Fruit fly (Drosophila melanogaster) whole organism, embryonic: Measurements from ENCODE around the gene Rcd2.
A peak's percentile ranks its signal among the peaks of the same experiment; 100 is the strongest.

ENCODE experiments used
- Bgb ChIP-seq: fragments of 200-800 bp; sonication (Bioruptor generic); IDR thresholded peaks from 2 replicates; pipeline ENCODE4 v1.3.6; 2022; ENCODE audit warnings: missing biosample characterization, missing genetic modification characterization; ENCODE audit not compliant: partially characterized antibody
- CG10267 ChIP-seq: fragments of 200-800 bp; sonication (Bioruptor generic); optimal IDR thresholded peaks from 2 replicates; lab custom pipeline; 2018; ENCODE audit warnings: missing biosample characterization, mild to moderate bottlenecking, missing genetic modification characterization, moderate library complexity
- CG10366 ChIP-seq: fragments of 200-800 bp; sonication (Bioruptor generic); IDR thresholded peaks from 2 replicates; pipeline ENCODE4 v1.3.6; 2022; ENCODE audit warnings: missing biosample characterization, missing genetic modification characterization
- CG10959 ChIP-seq: fragments of 200-800 bp; sonication (Bioruptor generic); IDR thresholded peaks from 2 replicates; pipeline ENCODE4 v1.3.6; 2022; ENCODE audit warnings: missing biosample characterization, missing genetic modification characterization
- CG11085 ChIP-seq: fragments of 200-800 bp; sonication (Bioruptor generic); IDR thresholded peaks from 2 replicates; pipeline ENCODE4 v1.3.6; 2022; ENCODE audit warnings: missing biosample characterization, missing genetic modification characterization
- CG11398 ChIP-seq: fragments of 200-800 bp; sonication (Bioruptor generic); optimal IDR thresholded peaks from 2 replicates; lab custom pipeline; 2016; ENCODE audit warnings: missing biosample characterization, missing genetic modification characterization
- CG11456 ChIP-seq: fragments of 200-800 bp; sonication (Bioruptor generic); IDR thresholded peaks from 3 replicates; pipeline ENCODE4 v1.3.6; 2022; ENCODE audit warnings: missing biosample characterization, missing genetic modification characterization
- CG11504 ChIP-seq: fragments of 200-800 bp; sonication (Bioruptor generic); optimal IDR thresholded peaks from 3 replicates; lab custom pipeline; 2019; ENCODE audit warnings: missing biosample characterization, mild to moderate bottlenecking, missing genetic modification characterization, moderate library complexity
- CG12071 ChIP-seq: fragments of 200-800 bp; sonication (Bioruptor generic); optimal IDR thresholded peaks from 3 replicates; lab custom pipeline; 2018; ENCODE audit warnings: missing biosample characterization, mild to moderate bottlenecking, missing genetic modification characterization
- CG13123 ChIP-seq: fragments of 200-800 bp; sonication (Bioruptor generic); optimal IDR thresholded peaks from 2 replicates; lab custom pipeline; 2016; ENCODE audit warnings: missing biosample characterization, missing genetic modification characterization
- CG13296 ChIP-seq: fragments of 200-800 bp; sonication (Bioruptor generic); optimal IDR thresholded peaks from 3 replicates; lab custom pipeline; 2018; ENCODE audit warnings: missing biosample characterization, mild to moderate bottlenecking, missing genetic modification characterization
- CG13775 ChIP-seq: fragments of 200-800 bp; sonication (Bioruptor generic); optimal IDR thresholded peaks from 3 replicates; lab custom pipeline; 2017; ENCODE audit warnings: missing biosample characterization, mild to moderate bottlenecking, missing genetic modification characterization
- CG14050 ChIP-seq: fragments of 200-800 bp; sonication (Bioruptor generic); IDR thresholded peaks from 3 replicates; pipeline ENCODE4 v1.3.6; 2022; ENCODE audit warnings: missing biosample characterization, missing genetic modification characterization
- CG15073 ChIP-seq: fragments of 200-800 bp; sonication (Bioruptor generic); optimal IDR thresholded peaks from 2 replicates; lab custom pipeline; 2016; ENCODE audit warnings: missing biosample characterization, missing genetic modification characterization
- CG15601 ChIP-seq: fragments of 200-800 bp; sonication (Bioruptor generic); optimal IDR thresholded peaks from 3 replicates; lab custom pipeline; 2019; ENCODE audit warnings: missing biosample characterization, mild to moderate bottlenecking, missing genetic modification characterization, moderate library complexity
- CG17328 ChIP-seq: fragments of 200-800 bp; sonication (Bioruptor generic); IDR thresholded peaks from 2 replicates; pipeline ENCODE4 v1.3.6; 2022; ENCODE audit warnings: missing biosample characterization, missing genetic modification characterization
- CG17612 ChIP-seq: fragments of 200-800 bp; sonication (Bioruptor generic); IDR thresholded peaks from 2 replicates; pipeline ENCODE4 v1.3.6; 2022; ENCODE audit warnings: missing biosample characterization, missing genetic modification characterization
- CG3163 ChIP-seq: fragments of 200-800 bp; sonication (Bioruptor generic); optimal IDR thresholded peaks from 3 replicates; lab custom pipeline; 2016; ENCODE audit warnings: missing biosample characterization, missing genetic modification characterization
- CG33213 ChIP-seq: fragments of 200-800 bp; sonication (Bioruptor generic); optimal IDR thresholded peaks from 3 replicates; lab custom pipeline; 2016; ENCODE audit warnings: missing biosample characterization, missing genetic modification characterization
- CG34422 ChIP-seq: fragments of 200-800 bp; sonication (Bioruptor generic); IDR thresholded peaks from 3 replicates; pipeline ENCODE4 v1.3.6; 2022; ENCODE audit warnings: missing biosample characterization, missing genetic modification characterization
- CG3847 ChIP-seq: fragments of 200-800 bp; sonication (Bioruptor generic); IDR thresholded peaks from 2 replicates; pipeline ENCODE4 v1.3.6; 2022; ENCODE audit warnings: missing biosample characterization, missing genetic modification characterization
- CG7786 ChIP-seq: fragments of 200-800 bp; sonication (Bioruptor generic); optimal IDR thresholded peaks from 2 replicates; lab custom pipeline; 2016; ENCODE audit warnings: missing biosample characterization, missing genetic modification characterization
- CG9797 ChIP-seq: fragments of 200-800 bp; sonication (Bioruptor generic); optimal IDR thresholded peaks from 3 replicates; lab custom pipeline; 2018; ENCODE audit warnings: missing biosample characterization, mild to moderate bottlenecking, missing genetic modification characterization
- CTCF ChIP-seq: fragments of 200-800 bp; sonication (Bioruptor generic); optimal IDR thresholded peaks from 2 replicates; lab custom pipeline; 2017; ENCODE audit warnings: missing biosample characterization, mild to moderate bottlenecking, missing genetic modification characterization, moderate library complexity
- Dip3 ChIP-seq: fragments of 200-800 bp; sonication (Bioruptor generic); optimal IDR thresholded peaks from 3 replicates; lab custom pipeline; 2016; ENCODE audit warnings: missing biosample characterization, missing genetic modification characterization
- Elba2 ChIP-seq: fragments of 200-800 bp; sonication (Bioruptor generic); optimal IDR thresholded peaks from 3 replicates; lab custom pipeline; 2016; ENCODE audit warnings: missing biosample characterization, missing genetic modification characterization
- Ets65A ChIP-seq: fragments of 200-800 bp; sonication (Bioruptor generic); peaks from one replicate; lab custom pipeline; 2016; ENCODE audit warnings: missing biosample characterization, missing genetic modification characterization
- Hr39 ChIP-seq: fragments of >200 bp; optimal IDR thresholded peaks from 2 replicates; lab custom pipeline; 2017
- Hr51 ChIP-seq, 2 experiments: fragments of 200-800 bp; sonication (Bioruptor generic); optimal IDR thresholded peaks; 2 replicates in 1 of 2; 3 replicates in 1 of 2; lab custom pipeline; 2016 to 2018; ENCODE audit warnings: missing biosample characterization in 2 of 2, missing genetic modification characterization in 2 of 2, mild to moderate bottlenecking in 1 of 2, moderate library complexity in 1 of 2
- Jarid2 ChIP-seq: fragments of 200-800 bp; sonication (Bioruptor generic); optimal IDR thresholded peaks from 3 replicates; lab custom pipeline; 2017; ENCODE audit warnings: mild to moderate bottlenecking, missing biosample characterization, missing genetic modification reagents, missing genetic modification characterization
- Sin3A ChIP-seq: fragments of >200 bp; optimal IDR thresholded peaks from 2 replicates; lab custom pipeline; 2018
- Six4 ChIP-seq: fragments of 200-800 bp; sonication (Bioruptor generic); optimal IDR thresholded peaks from 2 replicates; lab custom pipeline; 2016; ENCODE audit warnings: missing biosample characterization, missing genetic modification characterization
- Sry-δ ChIP-seq: fragments of 200-800 bp; sonication (Bioruptor generic); optimal IDR thresholded peaks from 2 replicates; lab custom pipeline; 2016; ENCODE audit warnings: missing biosample characterization, missing genetic modification characterization
- Tbp ChIP-seq: fragments of >200 bp; optimal IDR thresholded peaks from 2 replicates; lab custom pipeline; 2018; ENCODE audit warnings: missing biosample characterization, missing genetic modification characterization
- Vsx1 ChIP-seq: fragments of 200-800 bp; sonication (Bioruptor generic); optimal IDR thresholded peaks from 2 replicates; lab custom pipeline; 2017; ENCODE audit warnings: missing biosample characterization, mild to moderate bottlenecking, missing genetic modification characterization, missing genetic modification reagents
- ash1 ChIP-seq: fragments of 200-800 bp; sonication (Bioruptor generic); optimal IDR thresholded peaks from 2 replicates; lab custom pipeline; 2018; ENCODE audit warnings: missing biosample characterization, mild to moderate bottlenecking, missing genetic modification characterization
- az2 ChIP-seq: fragments of 200-800 bp; sonication (Bioruptor generic); optimal IDR thresholded peaks from 3 replicates; lab custom pipeline; 2016; ENCODE audit warnings: missing biosample characterization, missing genetic modification characterization
- chm ChIP-seq: fragments of 200-800 bp; sonication (Bioruptor generic); IDR thresholded peaks from 2 replicates; pipeline ENCODE4 v1.3.6; 2022; ENCODE audit warnings: missing biosample characterization, missing genetic modification characterization
- dmrt99B ChIP-seq: fragments of 200-800 bp; sonication (Bioruptor generic); optimal IDR thresholded peaks from 2 replicates; lab custom pipeline; 2018; ENCODE audit warnings: missing biosample characterization, mild to moderate bottlenecking, missing genetic modification characterization, moderate library complexity
- gcm ChIP-seq: fragments of 200-800 bp; sonication (Bioruptor generic); optimal IDR thresholded peaks from 2 replicates; lab custom pipeline; 2019; ENCODE audit warnings: missing biosample characterization, mild to moderate bottlenecking, missing genetic modification characterization, moderate library complexity
- gro ChIP-seq: fragments of 200-800 bp; sonication (Bioruptor generic); optimal IDR thresholded peaks from 2 replicates; lab custom pipeline; 2016; ENCODE audit warnings: missing biosample characterization, missing genetic modification characterization
- hkb ChIP-seq, 2 experiments: fragments of 200-800 bp in 1 of 2; fragments of >200 bp in 1 of 2; sonication (Bioruptor generic) in 1 of 2; IDR thresholded peaks in 1 of 2; optimal IDR thresholded peaks in 1 of 2; 2 replicates each; pipeline versions ENCODE4 v1.3.6 to Lab custom; 2017 to 2022; ENCODE audit warnings: missing biosample characterization in 1 of 2, missing genetic modification characterization in 1 of 2
- lmd ChIP-seq: fragments of 200-800 bp; sonication (Bioruptor generic); IDR thresholded peaks from 2 replicates; pipeline ENCODE4 v1.3.6; 2022; ENCODE audit warnings: missing biosample characterization, missing genetic modification characterization
- lov ChIP-seq, 2 experiments: fragments of 200-800 bp in 1 of 2; fragments of >200 bp in 1 of 2; sonication (Bioruptor generic) in 1 of 2; IDR thresholded peaks in 1 of 2; optimal IDR thresholded peaks in 1 of 2; 2 replicates in 1 of 2; 3 replicates in 1 of 2; pipeline versions ENCODE4 v1.3.6 to Lab custom; 2017 to 2022; ENCODE audit warnings: missing biosample characterization in 1 of 2, missing genetic modification characterization in 1 of 2
- maf-S ChIP-seq: fragments of 200-800 bp; sonication (Bioruptor generic); optimal IDR thresholded peaks from 2 replicates; lab custom pipeline; 2016; ENCODE audit warnings: missing biosample characterization, missing genetic modification characterization
- psq ChIP-seq: fragments of 200-800 bp; sonication (Bioruptor generic); optimal IDR thresholded peaks from 2 replicates; lab custom pipeline; 2017; ENCODE audit warnings: missing biosample characterization, missing genetic modification characterization
- run ChIP-seq: fragments of 200-800 bp; sonication (Bioruptor generic); optimal IDR thresholded peaks from 3 replicates; lab custom pipeline; 2018; ENCODE audit warnings: missing biosample characterization, mild to moderate bottlenecking, missing genetic modification characterization
- schlank ChIP-seq: fragments of 200-800 bp; sonication (Bioruptor generic); optimal IDR thresholded peaks from 2 replicates; lab custom pipeline; 2018; ENCODE audit warnings: missing biosample characterization, mild to moderate bottlenecking, missing genetic modification characterization
- shn ChIP-seq: fragments of 200-800 bp; sonication (Bioruptor generic); optimal IDR thresholded peaks from 3 replicates; lab custom pipeline; 2016; ENCODE audit warnings: missing biosample characterization, missing genetic modification characterization
- sob ChIP-seq: fragments of 200-800 bp; sonication (Bioruptor generic); IDR thresholded peaks from 2 replicates; pipeline ENCODE4 v1.3.6; 2022; ENCODE audit warnings: missing biosample characterization, missing genetic modification characterization
- wor ChIP-seq: fragments of 200-800 bp; sonication (Bioruptor generic); IDR thresholded peaks from 2 replicates; pipeline ENCODE4 v1.3.6; 2022; ENCODE audit warnings: missing biosample characterization, missing genetic modification characterization

Rcd2 gene

dm6 chr3L:20526196-20526740 lies 13.9 kb downstream of the Rcd2 start, which contains the start of gene Nubp2 (continued):
- TF ChIP-seq CG10267 (tag; lab: Kevin White, UChicago): peak; percentile 92
- peak; percentile 90 for TF ChIP-seq CG10366 (GFP tag; lab: Robert Waterston, UW)
- peak; percentile 70 for TF ChIP-seq CG11398 (GFP tag; lab: Kevin White, UChicago)
- TF ChIP-seq schlank (tag; lab: Kevin White, UChicago): peak; percentile 85
- TF ChIP-seq Tbp (GFP tag; lab: Kevin White, UChicago): no peak
- TF ChIP-seq CG17612 (GFP tag; lab: Robert Waterston, UW): peak; percentile 84
- TF ChIP-seq lmd: peak; percentile 96
- TF ChIP-seq Dip3: peak; percentile 94
- peak; percentile 71 for TF ChIP-seq Jarid2 (GFP tag; lab: Kevin White, UChicago)
- peak; percentile 92 for TF ChIP-seq shn (GFP tag; lab: Kevin White, UChicago)
- peak; percentile 96 for TF ChIP-seq az2 (GFP tag; lab: Kevin White, UChicago)
- peak; percentile 81 for TF ChIP-seq CG17328 (GFP tag; lab: Robert Waterston, UW)
- peak; percentile 71 for TF ChIP-seq CG3163 (GFP tag; lab: Kevin White, UChicago)
- peak; percentile 84 for TF ChIP-seq run
- TF ChIP-seq CG9797 (GFP tag; lab: Kevin White, UChicago): peak; percentile 40
- peak; percentile 94 for TF ChIP-seq maf-S
- TF ChIP-seq CTCF (GFP tag; lab: Kevin White, UChicago): peak; percentile 49
- TF ChIP-seq CG33213 (GFP tag; lab: Kevin White, UChicago): peak; percentile 86
- peak; percentile 90 for TF ChIP-seq Elba2 (GFP tag; lab: Kevin White, UChicago)
- TF ChIP-seq Bgb: no peak
- peak; percentile 93 for TF ChIP-seq CG13296
- TF ChIP-seq Hr39: no peak
- TF ChIP-seq wor (GFP tag; lab: Robert Waterston, UW): peak; percentile 83
- peak; percentile 84 for TF ChIP-seq chm
- TF ChIP-seq psq (GFP tag; lab: Kevin White, UChicago): peak; percentile 85
- peak; percentile 99 for TF ChIP-seq Ets65A (GFP tag; lab: Kevin White, UChicago)
- peak; percentile 94 for TF ChIP-seq sob (GFP tag; lab: Robert Waterston, UW)
- TF ChIP-seq CG13123 (GFP tag; lab: Kevin White, UChicago): peak; percentile 93
- TF ChIP-seq lov (optimal IDR thresholded peaks at IDR 0.05; lab: Kevin White, UChicago): no peak
- TF ChIP-seq lov (GFP tag; IDR thresholded peaks at IDR 0.05; lab: Robert Waterston, UW): no peak
- peak; percentile 71 for TF ChIP-seq Sry-δ (GFP tag; lab: Kevin White, UChicago)
- peak; percentile 93 for TF ChIP-seq dmrt99B
- peak; percentile 78 for TF ChIP-seq CG15073 (GFP tag; lab: Kevin White, UChicago)
- TF ChIP-seq ash1: peak; percentile 64
- no peak for TF ChIP-seq hkb (optimal IDR thresholded peaks at IDR 0.05; lab: Kevin White, UChicago)
- peak; percentile 86; the same call in 1 of the 2 replicates for TF ChIP-seq hkb (GFP tag; IDR thresholded peaks at IDR 0.05; lab: Robert Waterston, UW)
- TF ChIP-seq Six4 (GFP tag; lab: Kevin White, UChicago): peak; percentile 91
- TF ChIP-seq CG34422 (GFP tag; lab: Robert Waterston, UW): peak; percentile 91
- TF ChIP-seq gcm (GFP tag; lab: Kevin White, UChicago): peak; percentile 92
- peak; percentile 81 for TF ChIP-seq CG12071 (GFP tag; lab: Kevin White, UChicago)
- peak; percentile 96 for TF ChIP-seq CG3847 (GFP tag; lab: Robert Waterston, UW)
- TF ChIP-seq CG11456 (GFP tag; lab: Robert Waterston, UW): peak; percentile 91
- peak; percentile 98 for TF ChIP-seq CG13775 (GFP tag; lab: Kevin White, UChicago)
- TF ChIP-seq CG14050 (GFP tag; lab: Robert Waterston, UW): peak; percentile 88
- TF ChIP-seq Vsx1 (GFP tag; lab: Kevin White, UChicago): peak; percentile 87
- peak; percentile 90 for TF ChIP-seq CG11085
- TF ChIP-seq CG7786 (GFP tag; lab: Kevin White, UChicago): peak; percentile 90
- peak; percentile 83 for TF ChIP-seq Sin3A (lab: Kevin White, UChicago)
- peak; percentile 93 for TF ChIP-seq CG15601 (tag; lab: Kevin White, UChicago)
- peak; percentile 86 for TF ChIP-seq CG10959 (GFP tag; lab: Robert Waterston, UW)
- TF ChIP-seq gro (GFP tag; lab: Kevin White, UChicago): peak; percentile 91
- peak; percentile 95 for TF ChIP-seq CG11504 (tag; lab: Kevin White, UChicago)
- peak; percentile 92 to 95 for TF ChIP-seq Hr51 (GFP tag; optimal IDR thresholded peaks at IDR 0.05; lab: Kevin White, UChicago)
